Fruit fly (Drosophila melanogaster): ENCODE data around the gene Ugt35B1.

Gene Ugt35B1

dm6 chr3R:11178300-11178699 is 8.3 kb upstream of the Ugt35B1 start (continued):
- TF ChIP-seq mirr (GFP tag; optimal IDR thresholded peaks at IDR 0.05), result peak; percentile 63
- no peak for TF ChIP-seq gro (GFP tag; optimal IDR thresholded peaks at IDR 0.05)
- TF ChIP-seq CG13775 (GFP tag; optimal IDR thresholded peaks at IDR 0.05), result no peak
- TF ChIP-seq corto (GFP tag; optimal IDR thresholded peaks at IDR 0.05), result no peak
- TF ChIP-seq Ptx1 (GFP tag; IDR thresholded peaks at IDR 0.05), result peak; percentile 13; the same call in 1 of the 2 replicates
- peak; percentile 49 for TF ChIP-seq wek (GFP tag; optimal IDR thresholded peaks at IDR 0.05)
- no peak for TF ChIP-seq CG34224 (GFP tag; IDR thresholded peaks at IDR 0.05; ENCODE audit: partially characterized antibody)
- no peak for TF ChIP-seq CG43689 (GFP tag; IDR thresholded peaks at IDR 0.05)
- no peak for TF ChIP-seq CG11247 (GFP tag; IDR thresholded peaks at IDR 0.05)
- TF ChIP-seq Meics (GFP tag; optimal IDR thresholded peaks at IDR 0.05), result peak; percentile 90
- no peak for TF ChIP-seq CG6175 (GFP tag; IDR thresholded peaks at IDR 0.05)
- no peak for TF ChIP-seq Stat92E (GFP tag; optimal IDR thresholded peaks at IDR 0.05)
- TF ChIP-seq Gsc (GFP tag; IDR thresholded peaks at IDR 0.05), result no peak
- TF ChIP-seq so (GFP tag; IDR thresholded peaks at IDR 0.05), result 0 out of 3 replicates have a peak, but pooled peaks have one; percentile 17
- no peak for TF ChIP-seq HLH4C (GFP tag; IDR thresholded peaks at IDR 0.05; ENCODE audit: partially characterized antibody)
- no peak for TF ChIP-seq CG8924 (tag; optimal IDR thresholded peaks at IDR 0.05)
- no peak for TF ChIP-seq gcm2 (GFP tag; optimal IDR thresholded peaks at IDR 0.05)
- TF ChIP-seq Fer1 (GFP tag; optimal IDR thresholded peaks at IDR 0.05), result peak; percentile 22
- TF ChIP-seq abd-A (tag; optimal IDR thresholded peaks at IDR 0.05), result no peak
- TF ChIP-seq CG1024 (GFP tag; IDR thresholded peaks at IDR 0.05), result no peak
- TF ChIP-seq Hr39 (optimal IDR thresholded peaks at IDR 0.05), result no peak
- TF ChIP-seq prd (optimal IDR thresholded peaks at IDR 0.05), result no peak
- no peak for TF ChIP-seq prd (GFP tag; IDR thresholded peaks at IDR 0.05)
- peak; percentile 1 for TF ChIP-seq CG3281 (GFP tag; optimal IDR thresholded peaks at IDR 0.05)
- peak; percentile 37 for TF ChIP-seq CG11504 (tag; optimal IDR thresholded peaks at IDR 0.05)
- TF ChIP-seq CG5180 (GFP tag; optimal IDR thresholded peaks at IDR 0.05), result no peak
- peak; percentile 22 for TF ChIP-seq CG18599 (GFP tag; optimal IDR thresholded peaks at IDR 0.05)
- no peak for TF ChIP-seq ap (GFP tag; IDR thresholded peaks at IDR 0.05)
- no peak for TF ChIP-seq MTF-1 (GFP tag; optimal IDR thresholded peaks at IDR 0.05; ENCODE audit: borderline replicate concordance)
- TF ChIP-seq jing (GFP tag; optimal IDR thresholded peaks at IDR 0.05), result no peak
- peak; percentile 13 for TF ChIP-seq dmrt99B (tag; optimal IDR thresholded peaks at IDR 0.05)
- TF ChIP-seq btn (GFP tag; optimal IDR thresholded peaks at IDR 0.05), result no peak
- no peak for TF ChIP-seq Elba2 (GFP tag; optimal IDR thresholded peaks at IDR 0.05)
- no peak for TF ChIP-seq D19B (GFP tag; optimal IDR thresholded peaks at IDR 0.05)
- no peak for TF ChIP-seq CG15011 (GFP tag; optimal IDR thresholded peaks at IDR 0.05)
- no peak for TF ChIP-seq H2.0 (GFP tag; IDR thresholded peaks at IDR 0.05)
- TF ChIP-seq CG30403 (GFP tag; optimal IDR thresholded peaks at IDR 0.05), result no peak
- no peak for TF ChIP-seq tgo (GFP tag; IDR thresholded peaks at IDR 0.05)
- TF ChIP-seq Hr78 (GFP tag; optimal IDR thresholded peaks at IDR 0.05), result no peak
- no peak for TF ChIP-seq Aef1 (GFP tag; IDR thresholded peaks at IDR 0.05)
- TF ChIP-seq zfh1 (GFP tag; IDR thresholded peaks at IDR 0.05), result no peak
- TF ChIP-seq bab2 (GFP tag; optimal IDR thresholded peaks at IDR 0.05), result no peak
- no peak for TF ChIP-seq CG8478 (optimal IDR thresholded peaks at IDR 0.05)
- peak; percentile 58 for TF ChIP-seq grau (tag; optimal IDR thresholded peaks at IDR 0.05)
- TF ChIP-seq stc (GFP tag; IDR thresholded peaks at IDR 0.05), result no peak
- TF ChIP-seq Hr51 (GFP tag; optimal IDR thresholded peaks at IDR 0.05), result peak in 1 of 2 experiments; percentile 14
- TF ChIP-seq ci (GFP tag; IDR thresholded peaks at IDR 0.05), result 0 out of 3 replicates have a peak, but pooled peaks have one; percentile 14
- TF ChIP-seq zfh2 (GFP tag; optimal IDR thresholded peaks at IDR 0.05), result no peak
- no peak for TF ChIP-seq CG10654 (GFP tag; optimal IDR thresholded peaks at IDR 0.05)
- no peak for TF ChIP-seq al (GFP tag; IDR thresholded peaks at IDR 0.05)
- TF ChIP-seq Awh (GFP tag; IDR thresholded peaks at IDR 0.05), result no peak
- TF ChIP-seq aop (GFP tag; IDR thresholded peaks at IDR 0.05), result no peak
